Worm (Caenorhabditis elegans) whole organism, early embryonic: ENCODE measurements around the gene srh-70.

ENCODE experiments used
- ceh-13 ChIP-seq: fragments of 200-800 bp; sonication (Bioruptor generic); optimal IDR thresholded peaks from 2 replicates; lab custom pipeline; 2018; ENCODE audit warnings: mild to moderate bottlenecking, missing genetic modification characterization, missing compliant biosample characterization
- hmg-4 ChIP-seq: fragments of 200-800 bp; sonication (Bioruptor generic); optimal IDR thresholded peaks from 2 replicates; lab custom pipeline; 2018; ENCODE audit warnings: mild to moderate bottlenecking, missing genetic modification characterization, missing compliant biosample characterization

- TF ChIP-seq hmg-4 (GFP tag; lab: Kevin White, UChicago), result no peak
- TF ChIP-seq ceh-13, result no peak
These were observed 26.7 kb downstream of the srh-70 start, which contains the start of gene srz-6 for ce11 chrII:12491936-12492335.
